Fruit fly (Drosophila melanogaster) whole organism, embryonic: ENCODE data around the gene Enoph.

Source experiments
- CG10979 ChIP-seq: fragments of 200-800 bp; sonication (Bioruptor generic); optimal IDR thresholded peaks from 2 replicates; lab custom pipeline; 2018; ENCODE audit warnings: missing biosample characterization, mild to moderate bottlenecking, missing genetic modification characterization, moderate library complexity
- CG12236 ChIP-seq: fragments of 200-800 bp; sonication (Bioruptor generic); optimal IDR thresholded peaks from 2 replicates; lab custom pipeline; 2016; ENCODE audit warnings: missing biosample characterization, missing genetic modification characterization
- CG13894 ChIP-seq: fragments of 200-800 bp; sonication (Bioruptor generic); optimal IDR thresholded peaks from 3 replicates; lab custom pipeline; 2018; ENCODE audit warnings: missing biosample characterization, mild to moderate bottlenecking, missing genetic modification characterization, moderate library complexity
- CG16863 ChIP-seq: fragments of 200-800 bp; sonication (Bioruptor generic); optimal IDR thresholded peaks from 3 replicates; lab custom pipeline; 2016; ENCODE audit warnings: missing biosample characterization, missing genetic modification characterization
- CG32532 ChIP-seq: fragments of 200-800 bp; sonication (Bioruptor generic); IDR thresholded peaks from 2 replicates; pipeline ENCODE4 v1.3.6; 2022; ENCODE audit warnings: missing biosample characterization, missing genetic modification characterization
- CG42726 ChIP-seq: fragments of 200-800 bp; sonication (Bioruptor generic); IDR thresholded peaks from 2 replicates; pipeline ENCODE4 v1.3.6; 2022; ENCODE audit warnings: missing biosample characterization, missing genetic modification characterization; ENCODE audit not compliant: partially characterized antibody
- CG4730 ChIP-seq: fragments of 200-800 bp; sonication (Bioruptor generic); IDR thresholded peaks from 2 replicates; pipeline ENCODE4 v1.3.6; 2022; ENCODE audit warnings: missing biosample characterization, missing genetic modification characterization
- CG7372 ChIP-seq: fragments of 200-800 bp; sonication (Bioruptor generic); IDR thresholded peaks from 2 replicates; pipeline ENCODE4 v1.3.6; 2022; ENCODE audit warnings: missing biosample characterization, missing genetic modification characterization
- CG9932 ChIP-seq: fragments of 200-800 bp; sonication (Bioruptor generic); IDR thresholded peaks from 2 replicates; pipeline ENCODE4 v1.3.6; 2022; ENCODE audit warnings: missing biosample characterization, missing genetic modification characterization
- CTCF ChIP-seq: fragments of 200-800 bp; sonication (Bioruptor generic); optimal IDR thresholded peaks from 2 replicates; lab custom pipeline; 2017; ENCODE audit warnings: missing biosample characterization, mild to moderate bottlenecking, missing genetic modification characterization, moderate library complexity
- Drgx ChIP-seq: fragments of 200-800 bp; sonication (Bioruptor generic); IDR thresholded peaks from 2 replicates; pipeline ENCODE4 v1.3.6; 2022; ENCODE audit warnings: missing biosample characterization, missing genetic modification characterization
- HmgZ ChIP-seq: fragments of 200-800 bp; sonication (Bioruptor generic); optimal IDR thresholded peaks from 2 replicates; lab custom pipeline; 2018; ENCODE audit warnings: missing biosample characterization, mild to moderate bottlenecking, missing genetic modification characterization
- Lhr ChIP-seq: fragments of 200-800 bp; sonication (Bioruptor generic); optimal IDR thresholded peaks from 3 replicates; lab custom pipeline; 2017; ENCODE audit warnings: mild to moderate bottlenecking, missing biosample characterization, missing genetic modification reagents, missing genetic modification characterization
- MESR4 ChIP-seq: fragments of 200-800 bp; sonication (Bioruptor generic); optimal IDR thresholded peaks from 2 replicates; lab custom pipeline; 2018; ENCODE audit warnings: missing biosample characterization, mild to moderate bottlenecking, missing genetic modification characterization, moderate library complexity
- MTF-1 ChIP-seq: fragments of 200-800 bp; sonication (Bioruptor generic); optimal IDR thresholded peaks from 2 replicates; lab custom pipeline; 2018; ENCODE audit warnings: missing biosample characterization, mild to moderate bottlenecking, missing genetic modification characterization, borderline replicate concordance
- Med ChIP-seq: fragments of 200-800 bp; sonication (Bioruptor generic); peaks from one replicate; lab custom pipeline; 2016; ENCODE audit warnings: missing biosample characterization, missing genetic modification characterization, mild to moderate bottlenecking, inconsistent platforms, moderate library complexity
- NFAT ChIP-seq: fragments of 200-800 bp; sonication (Bioruptor generic); IDR thresholded peaks from 2 replicates; pipeline ENCODE4 v1.3.6; 2022; ENCODE audit warnings: missing biosample characterization, missing genetic modification characterization
- Nf-YB ChIP-seq: fragments of 200-800 bp; sonication (Bioruptor generic); optimal IDR thresholded peaks from 3 replicates; lab custom pipeline; 2019; ENCODE audit warnings: missing biosample characterization, mild to moderate bottlenecking, missing genetic modification characterization, moderate library complexity
- Opbp ChIP-seq: fragments of 200-800 bp; sonication (Bioruptor generic); IDR thresholded peaks from 3 replicates; pipeline ENCODE4 v1.3.6; 2022; ENCODE audit warnings: missing biosample characterization, missing genetic modification characterization; ENCODE audit not compliant: partially characterized antibody
- Rfx ChIP-seq: fragments of 200-800 bp; sonication (Bioruptor generic); IDR thresholded peaks from 2 replicates; pipeline ENCODE4 v1.3.6; 2022; ENCODE audit warnings: missing biosample characterization, missing genetic modification characterization
- Trl ChIP-seq, 3 experiments: fragments of >200 bp in 2 of 3; fragments of 200-800 bp in 1 of 3; sonication (Bioruptor generic) in 1 of 3; optimal IDR thresholded peaks; 2 replicates in 1 of 3; 3 replicates in 2 of 3; lab custom pipeline; 2016 to 2017; ENCODE audit warnings: missing biosample characterization in 1 of 3, missing genetic modification characterization in 1 of 3
- Xrp1 ChIP-seq: fragments of 200-800 bp; sonication (Bioruptor generic); IDR thresholded peaks from 2 replicates; pipeline ENCODE4 v1.3.6; 2022; ENCODE audit warnings: missing biosample characterization, missing genetic modification characterization
- al ChIP-seq: fragments of 200-800 bp; sonication (Bioruptor generic); IDR thresholded peaks from 2 replicates; pipeline ENCODE4 v1.3.6; 2022; ENCODE audit warnings: missing biosample characterization, missing genetic modification characterization
- amos ChIP-seq: fragments of 200-800 bp; sonication (Bioruptor generic); IDR thresholded peaks from 2 replicates; pipeline ENCODE4 v1.3.6; 2022; ENCODE audit warnings: missing biosample characterization, missing genetic modification characterization; ENCODE audit not compliant: partially characterized antibody
- bab2 ChIP-seq: fragments of 200-800 bp; sonication (Bioruptor generic); optimal IDR thresholded peaks from 2 replicates; lab custom pipeline; 2016; ENCODE audit warnings: missing biosample characterization, missing genetic modification characterization
- bigmax ChIP-seq: fragments of 200-800 bp; sonication (Bioruptor generic); optimal IDR thresholded peaks from 2 replicates; lab custom pipeline; 2018; ENCODE audit warnings: missing biosample characterization, mild to moderate bottlenecking, missing genetic modification characterization
- cad ChIP-seq: fragments of >200 bp; optimal IDR thresholded peaks from 2 replicates; lab custom pipeline; 2017; ENCODE audit warnings: missing biosample characterization, missing genetic modification characterization
- chinmo ChIP-seq: fragments of 200-800 bp; sonication (Bioruptor generic); IDR thresholded peaks from 4 replicates; pipeline ENCODE4 v1.3.6; 2022; ENCODE audit warnings: missing biosample characterization, missing genetic modification characterization; ENCODE audit not compliant: partially characterized antibody
- chm ChIP-seq: fragments of 200-800 bp; sonication (Bioruptor generic); IDR thresholded peaks from 2 replicates; pipeline ENCODE4 v1.3.6; 2022; ENCODE audit warnings: missing biosample characterization, missing genetic modification characterization
- crol ChIP-seq: fragments of 200-800 bp; sonication (Bioruptor generic); IDR thresholded peaks from 2 replicates; pipeline ENCODE4 v1.3.6; 2022; ENCODE audit warnings: missing biosample characterization, missing genetic modification characterization
- cwo ChIP-seq: fragments of 200-800 bp; sonication (Bioruptor generic); optimal IDR thresholded peaks from 3 replicates; lab custom pipeline; 2017; ENCODE audit warnings: missing biosample characterization, missing genetic modification characterization, mild to moderate bottlenecking, moderate library complexity, missing genetic modification reagents
- hb ChIP-seq: fragments of 200-800 bp; sonication (Bioruptor generic); IDR thresholded peaks from 3 replicates; pipeline ENCODE4 v1.3.6; 2022; ENCODE audit warnings: missing biosample characterization, missing genetic modification characterization; ENCODE audit not compliant: partially characterized antibody
- lbe ChIP-seq: fragments of 200-800 bp; sonication (Bioruptor generic); optimal IDR thresholded peaks from 2 replicates; lab custom pipeline; 2016; ENCODE audit warnings: missing biosample characterization, mild to moderate bottlenecking, missing genetic modification characterization
- lmd ChIP-seq: fragments of 200-800 bp; sonication (Bioruptor generic); IDR thresholded peaks from 2 replicates; pipeline ENCODE4 v1.3.6; 2022; ENCODE audit warnings: missing biosample characterization, missing genetic modification characterization
- nom ChIP-seq: fragments of 200-800 bp; sonication (Bioruptor generic); optimal IDR thresholded peaks from 2 replicates; lab custom pipeline; 2017; ENCODE audit warnings: missing biosample characterization, missing genetic modification characterization, mild to moderate bottlenecking, moderate library complexity, missing genetic modification reagents
- psq ChIP-seq: fragments of 200-800 bp; sonication (Bioruptor generic); optimal IDR thresholded peaks from 2 replicates; lab custom pipeline; 2017; ENCODE audit warnings: missing biosample characterization, missing genetic modification characterization
- repo ChIP-seq: fragments of 200-800 bp; sonication (Bioruptor generic); optimal IDR thresholded peaks from 2 replicates; lab custom pipeline; 2016; ENCODE audit warnings: missing biosample characterization, missing genetic modification characterization
- row ChIP-seq: fragments of 200-800 bp; sonication (Bioruptor generic); IDR thresholded peaks from 3 replicates; pipeline ENCODE4 v1.3.6; 2022; ENCODE audit warnings: missing biosample characterization, missing genetic modification characterization
- sens-2 ChIP-seq: fragments of 200-800 bp; sonication (Bioruptor generic); IDR thresholded peaks from 2 replicates; pipeline ENCODE4 v1.3.6; 2022; ENCODE audit warnings: missing biosample characterization, missing genetic modification characterization
- sim ChIP-seq: fragments of 200-800 bp; sonication (Bioruptor generic); IDR thresholded peaks from 2 replicates; pipeline ENCODE4 v1.3.6; 2022; ENCODE audit warnings: missing biosample characterization, missing genetic modification characterization
- slbo ChIP-seq: fragments of 200-800 bp; sonication (Bioruptor generic); IDR thresholded peaks from 2 replicates; pipeline ENCODE4 v1.3.6; 2022; ENCODE audit warnings: missing biosample characterization, missing genetic modification characterization
- sug ChIP-seq: fragments of 200-800 bp; optimal IDR thresholded peaks from 2 replicates; lab custom pipeline; 2019; ENCODE audit warnings: missing biosample characterization, mild to moderate bottlenecking, missing genetic modification characterization, moderate library complexity
- tx ChIP-seq: fragments of 200-800 bp; sonication (Bioruptor generic); optimal IDR thresholded peaks from 2 replicates; lab custom pipeline; 2016; ENCODE audit warnings: missing biosample characterization, missing genetic modification characterization
- unc-4 ChIP-seq: fragments of 200-800 bp; sonication (Bioruptor generic); IDR thresholded peaks from 2 replicates; pipeline ENCODE4 v1.3.6; 2022; ENCODE audit warnings: missing biosample characterization, missing genetic modification characterization; ENCODE audit not compliant: partially characterized antibody
- zfh2 ChIP-seq: fragments of 200-800 bp; sonication (Bioruptor generic); optimal IDR thresholded peaks from 2 replicates; lab custom pipeline; 2016; ENCODE audit warnings: missing biosample characterization, missing genetic modification characterization

The Enoph gene

DNA sequence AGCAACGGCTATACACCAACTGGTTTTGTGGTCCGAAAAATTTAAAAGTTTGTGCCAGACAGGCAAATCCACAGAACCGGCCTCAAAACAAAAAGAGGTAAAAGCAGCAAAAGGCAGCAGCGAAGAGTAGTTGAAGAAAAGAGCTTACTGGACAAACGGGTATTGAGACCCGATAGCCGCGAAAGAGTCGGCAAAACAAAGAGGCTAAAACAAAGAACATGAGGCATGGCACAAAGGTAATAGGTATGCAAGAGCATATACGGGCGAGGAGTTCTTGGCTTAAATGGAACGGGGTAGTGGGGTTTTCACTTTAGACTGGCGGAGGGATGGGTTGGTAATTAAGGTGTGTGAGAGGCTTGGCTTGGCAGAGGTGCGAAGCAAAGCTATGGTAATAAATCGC is 24.6 kb upstream of the Enoph start (continued):
- TF ChIP-seq CG32532 (GFP tag; lab: Robert Waterston, UW) (peak; percentile 60), repo (GFP tag; lab: Kevin White, UChicago) (no peak), CTCF (no peak), zfh2 (GFP tag; lab: Kevin White, UChicago) (peak; percentile 11), CG42726 (GFP tag; lab: Robert Waterston, UW) (no peak), HmgZ (tag; lab: Kevin White, UChicago) (no peak), al (GFP tag; lab: Robert Waterston, UW) (0 out of 2 replicates have a peak, but pooled peaks have one; percentile 13), lmd (no peak), Rfx (GFP tag; lab: Robert Waterston, UW) (peak; percentile 54), CG12236 (GFP tag; lab: Kevin White, UChicago) (no peak), CG13894 (tag; lab: Kevin White, UChicago) (peak; percentile 40), MTF-1 (no peak), crol (GFP tag; lab: Robert Waterston, UW) (peak; percentile 45; the same call in 1 of the 2 replicates), CG9932 (GFP tag; lab: Robert Waterston, UW) (peak; percentile 55), Xrp1 (GFP tag; lab: Robert Waterston, UW) (peak; percentile 29; the same call in 1 of the 2 replicates), CG4730 (GFP tag; lab: Robert Waterston, UW) (no peak), Med (peak; percentile 45), row (peak; percentile 48; the same call in 2 of the 3 replicates), Nf-YB (no peak), slbo (peak; percentile 20; the same call in 1 of the 2 replicates), Lhr (GFP tag; lab: Kevin White, UChicago) (no peak), NFAT (GFP tag; lab: Robert Waterston, UW) (peak; percentile 62; the same call in 1 of the 2 replicates), Drgx (GFP tag; lab: Robert Waterston, UW) (peak; percentile 39; the same call in 1 of the 2 replicates), lbe (GFP tag; lab: Kevin White, UChicago) (peak; percentile 64), sim (GFP tag; lab: Robert Waterston, UW) (no peak), psq (GFP tag; lab: Kevin White, UChicago) (peak; percentile 37), nom (GFP tag; lab: Kevin White, UChicago) (peak; percentile 37), cad (GFP tag; lab: Kevin White, UChicago) (no peak), Trl (optimal IDR thresholded peaks at IDR 0.05; lab: Kevin White, UChicago) (peak; percentile 1 to 35), Trl (GFP tag; optimal IDR thresholded peaks at IDR 0.05; lab: Kevin White, UChicago) (no peak)
- TF ChIP-seq, all 482 proteins: peak for 25

DNA sequence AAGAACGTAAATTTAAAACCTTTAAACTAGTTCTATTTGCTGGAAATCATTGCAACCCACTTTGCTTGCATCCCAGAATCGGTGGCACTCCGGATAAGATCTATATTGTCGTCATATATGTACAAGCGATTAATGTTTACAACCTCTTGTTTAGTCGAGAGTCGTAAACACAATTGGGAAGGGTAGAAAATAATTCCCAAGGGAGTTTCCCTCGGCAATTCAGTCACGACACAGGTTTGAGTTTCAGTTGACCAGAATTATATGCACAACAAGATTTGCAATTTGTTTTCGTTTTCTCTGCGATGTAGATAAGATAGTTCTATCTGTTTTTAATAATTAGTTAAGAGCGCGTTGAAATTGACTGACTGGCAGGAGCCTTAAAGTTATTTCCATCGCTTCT is 23.9 kb upstream of the Enoph start:
- no peak for TF ChIP-seq CG7372
- no peak for TF ChIP-seq hb (GFP tag; lab: Robert Waterston, UW)
- no peak for TF ChIP-seq MESR4 (GFP tag; lab: Kevin White, UChicago)
- TF ChIP-seq bab2 (GFP tag; lab: Kevin White, UChicago), result no peak
- no peak for TF ChIP-seq sug (tag; lab: Kevin White, UChicago)
- TF ChIP-seq tx (GFP tag; lab: Kevin White, UChicago), result no peak

DNA sequence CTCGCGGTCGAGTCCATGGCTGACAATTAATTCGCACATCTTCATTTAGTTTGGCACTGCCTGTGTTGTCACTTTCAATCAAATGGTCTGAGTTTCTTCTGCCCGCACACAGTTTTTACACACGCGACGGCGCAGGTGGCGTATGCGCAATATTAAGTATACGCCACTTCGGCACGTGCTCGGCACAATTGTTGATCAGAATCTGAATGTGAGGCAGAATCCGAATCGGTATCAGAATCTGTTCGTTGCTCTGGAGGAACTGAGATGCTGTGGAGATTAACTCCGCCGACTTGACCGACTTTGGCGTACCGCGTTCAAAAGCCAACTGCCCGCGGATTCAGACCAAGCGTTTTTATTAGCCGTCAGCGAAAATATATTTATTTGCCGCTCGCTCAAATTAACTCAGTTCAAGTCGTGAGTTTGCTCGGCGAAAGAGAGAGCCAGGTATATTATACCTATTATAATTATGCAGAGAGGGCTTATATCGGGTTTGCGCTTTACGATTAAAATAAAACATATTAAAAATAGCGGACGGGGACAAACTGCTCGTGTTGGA is 23.2 kb upstream of the Enoph start:
- TF ChIP-seq cwo (GFP tag; lab: Kevin White, UChicago), result peak; percentile 89
- TF ChIP-seq chinmo (GFP tag; lab: Robert Waterston, UW), result peak; percentile 72; the same call in 1 of the 4 replicates
- no peak for TF ChIP-seq sens-2 (GFP tag; lab: Robert Waterston, UW)
- peak in 1 of 2 experiments; percentile 8 for TF ChIP-seq Trl (optimal IDR thresholded peaks at IDR 0.05; lab: Kevin White, UChicago)
- no peak for TF ChIP-seq Trl (GFP tag; optimal IDR thresholded peaks at IDR 0.05; lab: Kevin White, UChicago)
- TF ChIP-seq Opbp (GFP tag; lab: Robert Waterston, UW), result no peak
- 0 out of 2 replicates have a peak, but pooled peaks have one; percentile 13 for TF ChIP-seq chm (GFP tag; lab: Robert Waterston, UW)
- peak; percentile 32 for TF ChIP-seq CG13894 (tag; lab: Kevin White, UChicago)
- TF ChIP-seq bigmax (GFP tag; lab: Kevin White, UChicago), result no peak
- TF ChIP-seq unc-4 (GFP tag; lab: Robert Waterston, UW), result 0 out of 2 replicates have a peak, but pooled peaks have one; percentile 13
- TF ChIP-seq CG16863, result no peak
- TF ChIP-seq amos (GFP tag; lab: Robert Waterston, UW), result peak; percentile 37; the same call in 1 of the 2 replicates
- TF ChIP-seq Med, result peak; percentile 62
- TF ChIP-seq CG7372, result peak; percentile 94
- peak; percentile 11 for TF ChIP-seq CG10979 (tag; lab: Kevin White, UChicago)
